Worm (Caenorhabditis elegans): ENCODE results near the gene dmsr-9.

ce11 chrV:6803992-6804391 lies 4.5 kb upstream of the dmsr-9 start, which contains the start of gene dmsr-11:
- TF ChIP-seq fkh-10 (GFP tag; optimal IDR thresholded peaks at IDR 0.05) (no peak), ama-1 (optimal IDR thresholded peaks at IDR 0.05) (no peak), elt-2 (tag; optimal IDR thresholded peaks at IDR 0.05) (no peak), elt-4 (tag; optimal IDR thresholded peaks at IDR 0.05) (no peak)
